Fruit fly (Drosophila melanogaster): ENCODE results near the gene RhoGDI.

DNA sequence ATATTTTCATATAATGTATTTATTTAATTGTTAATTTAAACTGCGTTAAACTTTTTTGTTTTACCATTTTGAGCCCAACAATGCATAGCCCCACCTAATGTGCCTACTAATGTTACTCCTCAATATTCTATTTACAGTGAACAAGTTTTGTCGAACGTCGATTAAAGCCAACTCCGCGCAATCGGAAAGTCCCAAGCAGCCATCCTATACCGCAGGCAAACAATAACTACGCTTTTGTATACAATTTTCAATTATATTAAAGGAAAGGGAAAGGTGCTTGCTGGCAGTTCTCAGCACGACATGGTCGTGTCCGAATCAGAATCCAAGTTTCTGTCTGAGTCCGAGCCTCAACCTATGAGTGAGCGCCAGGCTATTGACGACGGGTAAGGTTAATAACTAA lies 52.8 kb downstream of the RhoGDI start, which contains the start of gene CG17732:
- TF ChIP-seq CG13204 (GFP tag; optimal IDR thresholded peaks at IDR 0.05) (no peak), D1 (tag; optimal IDR thresholded peaks at IDR 0.05) (no peak), fd96Ca (GFP tag; IDR thresholded peaks at IDR 0.05) (no peak), Snoo (tag; optimal IDR thresholded peaks at IDR 0.05) (no peak), CG4496 (GFP tag; IDR thresholded peaks at IDR 0.05) (no peak), CG15710 (tag; optimal IDR thresholded peaks at IDR 0.05) (no peak), EcR (GFP tag; optimal IDR thresholded peaks at IDR 0.05) (no peak), CG10348 (GFP tag; IDR thresholded peaks at IDR 0.05) (no peak), CG17806 (tag; optimal IDR thresholded peaks at IDR 0.05) (no peak), Pif1B (GFP tag; optimal IDR thresholded peaks at IDR 0.05) (no peak), CG34367 (tag; optimal IDR thresholded peaks at IDR 0.05) (no peak), rn (GFP tag; IDR thresholded peaks at IDR 0.05) (no peak), CG8301 (tag; optimal IDR thresholded peaks at IDR 0.05) (no peak), CG32121 (GFP tag; IDR thresholded peaks at IDR 0.05) (no peak)
